Worm (Caenorhabditis elegans): ENCODE data around the gene drd-50.
"Not testable (repeated sequence)": the region's sequence is repeated elsewhere in the genome, so short reads cannot be mapped to it uniquely, and the experiment has no call there.

DNA sequence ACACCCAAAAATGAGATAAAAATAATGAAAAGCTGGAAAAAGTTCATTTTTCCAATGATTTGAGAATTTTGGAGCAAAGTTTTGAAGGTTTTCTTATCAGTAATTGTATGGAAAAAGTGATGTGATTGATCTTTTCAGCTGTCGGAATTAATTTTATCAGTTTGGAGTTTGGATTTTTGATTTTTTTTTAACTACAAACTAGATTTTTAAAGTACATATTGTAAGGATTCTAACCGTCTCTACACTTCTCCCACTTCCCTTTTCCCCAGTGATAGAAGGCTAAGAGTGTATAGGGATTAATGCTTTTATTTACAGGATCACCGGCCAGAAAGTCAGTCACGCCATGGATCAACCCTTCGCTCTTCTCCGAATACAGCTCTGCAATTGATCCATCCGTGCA, 8.1 kb downstream of the drd-50 start, which contains the start of gene F49F1.7:
- TF ChIP-seq ceh-45 (GFP tag; IDR thresholded peaks at IDR 0.05); sox-2 (GFP tag; IDR thresholded peaks at IDR 0.05); nhr-232 (tag; optimal IDR thresholded peaks at IDR 0.05); hlh-15 (tag; optimal IDR thresholded peaks at IDR 0.05); ets-4 (tag; optimal IDR thresholded peaks at IDR 0.05); unc-55 (GFP tag; optimal IDR thresholded peaks at IDR 0.05); pha-2 (tag; optimal IDR thresholded peaks at IDR 0.05); ceh-19 (GFP tag; optimal IDR thresholded peaks at IDR 0.05); T23F11.4 (GFP tag; optimal IDR thresholded peaks at IDR 0.05); hlh-13 (GFP tag; optimal IDR thresholded peaks at IDR 0.05); hlh-6 (tag; optimal IDR thresholded peaks at IDR 0.05); nhr-11 (tag; optimal IDR thresholded peaks at IDR 0.05): not testable (repeated sequence)

Data from whole organism, late embryonic.